Worm (Caenorhabditis elegans) whole organism, L2 larva: ENCODE data around the gene T23F11.6.
A peak's percentile ranks its signal among the peaks of the same experiment; 100 is the strongest.

Source experiments
- ama-1 ChIP-seq: fragments of 150-350 bp; optimal IDR thresholded peaks from 2 replicates; lab custom pipeline; 2018; ENCODE audit warnings: inconsistent platforms
- lsy-2 ChIP-seq, 2 experiments: fragments of 150-350 bp in 1 of 2; sonication (generic microtip) in 1 of 2; optimal IDR thresholded peaks; 2 replicates each; lab custom pipeline; 2014 to 2017; ENCODE audit warnings: missing biosample characterization in 2 of 2, missing genetic modification characterization in 2 of 2

- peak; percentile 9 to 87 for TF ChIP-seq lsy-2 (tag; optimal IDR thresholded peaks at IDR 0.05; lab: Kevin White, UChicago)
- no peak for TF ChIP-seq ama-1 (lab: Kevin White, UChicago)
Observed at ce11 chrIII:4693281-4693680, 45.6 kb upstream of the T23F11.6 start, which contains the start of gene nifk-1.
